Worm (Caenorhabditis elegans) whole organism, mixed stage, embryonic: ENCODE results near the gene unc-46.

ENCODE experiments used
- M03D4.4 ChIP-seq: sonication (generic microtip); optimal IDR thresholded peaks from 2 replicates; lab custom pipeline; 2017; ENCODE audit warnings: mild to moderate bottlenecking, missing genetic modification characterization, missing compliant biosample characterization
- bed-3 ChIP-seq: fragments of 200-800 bp; sonication (Bioruptor generic); optimal IDR thresholded peaks from 3 replicates; lab custom pipeline; 2018; ENCODE audit warnings: mild to moderate bottlenecking, missing genetic modification characterization, moderate library complexity, missing compliant biosample characterization
- blmp-1 ChIP-seq: fragments of 150-350 bp; optimal IDR thresholded peaks from 2 replicates; lab custom pipeline; 2014; ENCODE audit warnings: missing biosample characterization, missing genetic modification characterization
- ceh-39 ChIP-seq: fragments of 150-350 bp; optimal IDR thresholded peaks from 2 replicates; lab custom pipeline; 2014; ENCODE audit warnings: missing biosample characterization, missing genetic modification characterization
- ceh-43 ChIP-seq: fragments of 200-800 bp; sonication (Bioruptor generic); optimal IDR thresholded peaks from 2 replicates; lab custom pipeline; 2018; ENCODE audit warnings: mild to moderate bottlenecking, missing genetic modification characterization, moderate library complexity, missing compliant biosample characterization
- ceh-83 ChIP-seq: fragments of 200-800 bp; sonication (Bioruptor generic); optimal IDR thresholded peaks from 2 replicates; lab custom pipeline; 2018; ENCODE audit warnings: mild to moderate bottlenecking, missing genetic modification characterization, missing compliant biosample characterization
- ces-1 ChIP-seq: fragments of 150-350 bp; optimal IDR thresholded peaks from 2 replicates; lab custom pipeline; 2014; ENCODE audit warnings: missing biosample characterization, missing genetic modification reagents, missing genetic modification characterization
- cnd-1 ChIP-seq: fragments of 200-800 bp; sonication (Bioruptor generic); optimal IDR thresholded peaks from 2 replicates; lab custom pipeline; 2018; ENCODE audit warnings: mild to moderate bottlenecking, missing genetic modification characterization, missing compliant biosample characterization
- drap-1 ChIP-seq: fragments of 200-800 bp; sonication (Bioruptor generic); optimal IDR thresholded peaks from 3 replicates; lab custom pipeline; 2018; ENCODE audit warnings: mild to moderate bottlenecking, missing genetic modification characterization, missing compliant biosample characterization
- elt-1 ChIP-seq: sonication (generic microtip); optimal IDR thresholded peaks from 2 replicates; lab custom pipeline; 2017; ENCODE audit warnings: missing genetic modification characterization, mild to moderate bottlenecking, missing compliant biosample characterization, antibody characterized with exemption, moderate library complexity, borderline replicate concordance; ENCODE audit not compliant: insufficient read depth
- elt-3 ChIP-seq: fragments of 150-350 bp; optimal IDR thresholded peaks from 2 replicates; lab custom pipeline; 2014; ENCODE audit warnings: missing biosample characterization, missing genetic modification characterization
- flh-1 ChIP-seq: fragments of 200-800 bp; sonication (Bioruptor generic); optimal IDR thresholded peaks from 2 replicates; lab custom pipeline; 2018; ENCODE audit warnings: mild to moderate bottlenecking, missing genetic modification characterization, moderate library complexity, missing compliant biosample characterization
- ham-2 ChIP-seq: fragments of 200-800 bp; sonication (Bioruptor generic); optimal IDR thresholded peaks from 2 replicates; lab custom pipeline; 2018; ENCODE audit warnings: mild to moderate bottlenecking, missing genetic modification characterization, missing compliant biosample characterization
- hlh-1 ChIP-seq: fragments of 150-350 bp; optimal IDR thresholded peaks from 2 replicates; lab custom pipeline; 2014; ENCODE audit warnings: missing biosample characterization, missing genetic modification reagents, missing genetic modification characterization
- lin-13 ChIP-seq: fragments of 150-350 bp; optimal IDR thresholded peaks from 2 replicates; lab custom pipeline; 2014; ENCODE audit warnings: missing biosample characterization, missing genetic modification characterization
- lin-32 ChIP-seq: fragments of 200-800 bp; sonication (Bioruptor generic); optimal IDR thresholded peaks from 2 replicates; lab custom pipeline; 2018; ENCODE audit warnings: mild to moderate bottlenecking, missing genetic modification characterization, missing compliant biosample characterization
- lsy-2 ChIP-seq: fragments of 150-350 bp; optimal IDR thresholded peaks from 2 replicates; lab custom pipeline; 2014; ENCODE audit warnings: missing biosample characterization, missing genetic modification characterization
- mab-5 ChIP-seq: fragments of 150-350 bp; optimal IDR thresholded peaks from 2 replicates; lab custom pipeline; 2014; ENCODE audit warnings: missing biosample characterization, missing genetic modification characterization
- mep-1 ChIP-seq: fragments of 150-350 bp; optimal IDR thresholded peaks from 2 replicates; lab custom pipeline; 2017; ENCODE audit warnings: missing biosample characterization, missing genetic modification reagents, missing genetic modification characterization, inconsistent platforms
- mls-2 ChIP-seq: sonication (generic microtip); optimal IDR thresholded peaks from 2 replicates; lab custom pipeline; 2016; ENCODE audit warnings: mild to moderate bottlenecking, missing genetic modification characterization, moderate library complexity, missing compliant biosample characterization
- nhr-2 ChIP-seq: fragments of 150-350 bp; optimal IDR thresholded peaks from 2 replicates; lab custom pipeline; 2014; ENCODE audit warnings: missing biosample characterization, missing genetic modification characterization
- nhr-237 ChIP-seq: fragments of 150-350 bp; optimal IDR thresholded peaks from 2 replicates; lab custom pipeline; 2014; ENCODE audit warnings: missing biosample characterization, missing genetic modification characterization
- nhr-76 ChIP-seq: sonication (generic microtip); optimal IDR thresholded peaks from 2 replicates; lab custom pipeline; 2017; ENCODE audit warnings: missing biosample characterization, missing genetic modification characterization
- pha-4 ChIP-seq: fragments of 150-350 bp; optimal IDR thresholded peaks from 2 replicates; lab custom pipeline; 2018; ENCODE audit warnings: missing biosample characterization, missing genetic modification reagents, missing genetic modification characterization
- sem-2 ChIP-seq: fragments of 200-800 bp; sonication (Bioruptor generic); optimal IDR thresholded peaks from 2 replicates; lab custom pipeline; 2018; ENCODE audit warnings: mild to moderate bottlenecking, missing genetic modification characterization, missing compliant biosample characterization
- snpc-4 ChIP-seq: fragments of 150-350 bp; optimal IDR thresholded peaks from 2 replicates; lab custom pipeline; 2014; ENCODE audit warnings: missing biosample characterization, missing genetic modification characterization
- sptf-1 ChIP-seq: sonication (generic microtip); optimal IDR thresholded peaks from 2 replicates; lab custom pipeline; 2017; ENCODE audit warnings: mild to moderate bottlenecking, missing genetic modification characterization, moderate library complexity, missing compliant biosample characterization
- tbx-8 ChIP-seq: fragments of 200-800 bp; sonication (Bioruptor generic); optimal IDR thresholded peaks from 2 replicates; lab custom pipeline; 2018; ENCODE audit warnings: mild to moderate bottlenecking, missing genetic modification characterization, moderate library complexity, missing compliant biosample characterization
- unc-120 ChIP-seq: sonication (generic microtip); optimal IDR thresholded peaks from 2 replicates; lab custom pipeline; 2017; ENCODE audit warnings: missing genetic modification characterization, missing compliant biosample characterization; ENCODE audit not compliant: poor library complexity, severe bottlenecking
- unc-39 ChIP-seq: fragments of 150-350 bp; optimal IDR thresholded peaks from 2 replicates; lab custom pipeline; 2014; ENCODE audit warnings: missing biosample characterization, missing genetic modification characterization
- zip-8 ChIP-seq: fragments of 150-350 bp; optimal IDR thresholded peaks from 2 replicates; lab custom pipeline; 2014; ENCODE audit warnings: missing biosample characterization, missing genetic modification characterization
- ztf-11 ChIP-seq: fragments of 150-350 bp; optimal IDR thresholded peaks from 2 replicates; lab custom pipeline; 2014; ENCODE audit warnings: missing biosample characterization, missing genetic modification characterization

Gene unc-46

ce11 chrV:5107816-5108215, 9.0 kb upstream of the unc-46 start, which contains the start of gene srab-3:
srab-3 (minus strand) TSS chrV:5107916.
- TF ChIP-seq unc-39 (tag; lab: Kevin White, UChicago) (no peak), elt-1 (tag; lab: Kevin White, UChicago) (no peak), lin-13 (no peak)

ce11 chrV:5104934-5105333, 6.1 kb upstream of the unc-46 start, which contains the start of gene srab-2:
srab-2 (minus strand) TSS chrV:5105034.
- TF ChIP-seq mls-2 (tag; lab: Kevin White, UChicago) (no peak), pha-4 (no peak), ces-1 (GFP tag; lab: Kevin White, UChicago) (no peak), ham-2 (no peak), nhr-237 (no peak), sptf-1 (tag; lab: Kevin White, UChicago) (no peak), zip-8 (tag; lab: Kevin White, UChicago) (no peak), M03D4.4 (tag; lab: Kevin White, UChicago) (no peak), ceh-43 (no peak), cnd-1 (tag; lab: Kevin White, UChicago) (no peak), nhr-2 (tag; lab: Kevin White, UChicago) (no peak), lin-32 (GFP tag; lab: Kevin White, UChicago) (no peak), lin-13 (no peak), drap-1 (GFP tag; lab: Kevin White, UChicago) (no peak), hlh-1 (tag; lab: Kevin White, UChicago) (no peak), elt-1 (tag; lab: Kevin White, UChicago) (no peak), unc-120 (tag; lab: Kevin White, UChicago) (no peak), sem-2 (GFP tag; lab: Kevin White, UChicago) (no peak), mab-5 (no peak), mep-1 (tag; lab: Kevin White, UChicago) (no peak)
- TF ChIP-seq, all 35 proteins: peak for 0

DNA sequence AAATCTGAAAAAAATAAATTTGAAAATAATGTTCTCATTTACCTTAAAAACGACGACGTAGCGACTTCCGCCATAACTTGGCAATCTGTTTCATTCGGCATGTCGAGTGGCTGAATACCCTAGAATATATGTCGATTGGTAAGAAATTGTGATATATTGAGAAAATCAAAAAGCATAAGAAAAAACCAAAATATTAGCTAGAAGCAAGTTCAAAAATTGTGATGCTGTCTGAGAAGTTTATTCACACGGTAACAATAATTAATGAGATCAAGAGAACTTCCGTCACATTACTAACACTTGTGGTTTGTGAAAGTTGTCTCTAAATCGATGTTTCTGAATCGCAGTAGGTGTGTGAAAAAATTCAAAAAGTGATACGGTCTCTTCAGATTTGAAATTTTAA, 3.2 kb upstream of the unc-46 start, which contains the start of gene srab-1:
Gene srab-1 (minus strand): TSS at position 101 of the 400 bp plus-strand sequence.
- TF ChIP-seq lin-32 (GFP tag; lab: Kevin White, UChicago): no peak
- TF ChIP-seq lin-13: no peak
- TF ChIP-seq pha-4: no peak
- no peak for TF ChIP-seq cnd-1 (tag; lab: Kevin White, UChicago)
- no peak for TF ChIP-seq mab-5
- TF ChIP-seq flh-1 (GFP tag; lab: Kevin White, UChicago): no peak
- TF ChIP-seq drap-1 (GFP tag; lab: Kevin White, UChicago): no peak
- TF ChIP-seq sptf-1 (tag; lab: Kevin White, UChicago): no peak
- no peak for TF ChIP-seq zip-8 (tag; lab: Kevin White, UChicago)
- TF ChIP-seq nhr-76: no peak
- TF ChIP-seq nhr-237: no peak
- no peak for TF ChIP-seq lsy-2 (tag; lab: Kevin White, UChicago)
- TF ChIP-seq hlh-1 (tag; lab: Kevin White, UChicago): no peak
- no peak for TF ChIP-seq snpc-4 (tag; lab: Kevin White, UChicago)
- TF ChIP-seq unc-120 (tag; lab: Kevin White, UChicago): no peak

DNA sequence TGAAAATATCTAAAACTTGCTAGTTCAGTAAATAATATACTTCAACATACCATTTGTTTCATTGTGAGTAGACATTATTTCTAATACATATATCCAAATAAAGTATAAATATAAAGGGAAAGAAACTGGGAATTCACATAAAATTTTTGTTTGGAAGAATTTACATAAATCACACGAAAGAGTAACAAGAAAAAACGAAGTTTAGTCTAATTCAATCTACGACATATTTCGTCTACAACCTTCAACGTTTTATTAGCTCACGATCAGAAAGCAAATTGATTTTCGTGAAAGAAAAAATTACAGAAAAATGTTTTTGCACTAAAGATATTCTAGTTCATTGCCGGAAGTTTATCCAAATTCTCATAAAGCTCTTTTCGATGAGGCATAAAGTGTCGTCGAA, 1.8 kb downstream of the unc-46 start, which contains the start of gene C04F5.2:
Gene C04F5.2 (minus strand): TSS at position 101 of the 400 bp plus-strand sequence.
- no peak for TF ChIP-seq cnd-1 (tag; lab: Kevin White, UChicago)
- no peak for TF ChIP-seq ceh-83 (GFP tag; lab: Kevin White, UChicago)
- TF ChIP-seq lsy-2 (tag; lab: Kevin White, UChicago): no peak
- TF ChIP-seq lin-13: no peak
- no peak for TF ChIP-seq ceh-43
- TF ChIP-seq ham-2: no peak
- TF ChIP-seq drap-1 (GFP tag; lab: Kevin White, UChicago): no peak
- no peak for TF ChIP-seq nhr-76
- no peak for TF ChIP-seq M03D4.4 (tag; lab: Kevin White, UChicago)
- TF ChIP-seq mls-2 (tag; lab: Kevin White, UChicago): no peak
- no peak for TF ChIP-seq mep-1 (tag; lab: Kevin White, UChicago)
- no peak for TF ChIP-seq ztf-11
- no peak for TF ChIP-seq ceh-39 (tag; lab: Kevin White, UChicago)
- no peak for TF ChIP-seq hlh-1 (tag; lab: Kevin White, UChicago)
- TF ChIP-seq snpc-4 (tag; lab: Kevin White, UChicago): no peak

DNA sequence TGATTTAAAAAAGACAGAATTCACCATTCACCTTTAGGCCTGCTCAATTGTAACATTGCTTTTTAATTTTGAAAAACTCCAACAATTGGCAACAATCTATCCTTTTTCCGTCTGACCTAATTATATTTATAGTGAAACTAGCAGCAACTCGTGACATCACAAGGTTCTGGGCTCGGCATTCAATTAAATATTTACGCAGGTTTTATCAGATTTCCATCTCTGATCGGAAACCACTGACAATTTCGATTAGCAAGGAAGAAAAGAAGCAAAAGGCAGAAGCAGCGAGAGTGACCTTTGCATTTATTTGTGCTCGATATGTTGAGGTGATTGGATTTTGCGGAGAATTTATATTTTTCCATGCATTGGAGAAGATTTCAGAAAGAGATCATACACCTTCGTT, 8.4 kb downstream of the unc-46 start:
- TF ChIP-seq pha-4 (no peak), elt-1 (tag; lab: Kevin White, UChicago) (no peak), lin-32 (GFP tag; lab: Kevin White, UChicago) (no peak), sptf-1 (tag; lab: Kevin White, UChicago) (no peak), M03D4.4 (tag; lab: Kevin White, UChicago) (no peak), elt-3 (tag; lab: Kevin White, UChicago) (no peak), nhr-237 (no peak), bed-3 (GFP tag; lab: Kevin White, UChicago) (no peak), hlh-1 (tag; lab: Kevin White, UChicago) (no peak), ham-2 (no peak), blmp-1 (tag; lab: Kevin White, UChicago) (no peak), tbx-8 (GFP tag; lab: Kevin White, UChicago) (no peak), mls-2 (tag; lab: Kevin White, UChicago) (no peak), drap-1 (GFP tag; lab: Kevin White, UChicago) (no peak), ceh-43 (no peak), ceh-39 (tag; lab: Kevin White, UChicago) (no peak)
